Worm (Caenorhabditis elegans): Measurements from ENCODE around the gene tps-1.

The tps-1 gene

ce11 chrX:17420585-17421459 lies 53.5 kb downstream of the tps-1 start (continued):
- 0 out of 2 replicates have a peak, but pooled peaks have one; percentile 12 for TF ChIP-seq aptf-2 (GFP tag; conservative IDR thresholded peaks at IDR 0.05)
- TF ChIP-seq B0035.1 (tag; optimal IDR thresholded peaks at IDR 0.05) = no peak
- TF ChIP-seq ZK185.1 (tag; optimal IDR thresholded peaks at IDR 0.05; ENCODE audit: poor library complexity, severe bottlenecking) = no peak
- TF ChIP-seq F49E8.2 (tag; optimal IDR thresholded peaks at IDR 0.05; ENCODE audit: insufficient read depth) = no peak
- no peak for TF ChIP-seq F10E7.11 (tag; optimal IDR thresholded peaks at IDR 0.05)
- TF ChIP-seq egl-18 (GFP tag; IDR thresholded peaks at IDR 0.05) = no peak
- TF ChIP-seq atf-7 (tag; optimal IDR thresholded peaks at IDR 0.05) = no peak
- TF ChIP-seq hmg-20 (GFP tag; IDR thresholded peaks at IDR 0.05) = no peak
- no peak for TF ChIP-seq lin-54 (GFP tag; optimal IDR thresholded peaks at IDR 0.05)
- no peak for TF ChIP-seq madf-6 (GFP tag; IDR thresholded peaks at IDR 0.05)
- TF ChIP-seq somi-1 (GFP tag; optimal IDR thresholded peaks at IDR 0.05) = no peak
- no peak for TF ChIP-seq Y67H2A.10 (GFP tag; conservative IDR thresholded peaks at IDR 0.05)
- no peak for TF ChIP-seq dpl-1 (GFP tag; optimal IDR thresholded peaks at IDR 0.05)
- no peak for TF ChIP-seq madf-8 (GFP tag; conservative IDR thresholded peaks at IDR 0.05)
- no peak for TF ChIP-seq rec-8 (tag; optimal IDR thresholded peaks at IDR 0.05)
- TF ChIP-seq nhr-120 (GFP tag; IDR thresholded peaks at IDR 0.05) = no peak
- TF ChIP-seq mxl-1 (tag; optimal IDR thresholded peaks at IDR 0.05) = no peak
- TF ChIP-seq C06A6.2 (GFP tag; conservative IDR thresholded peaks at IDR 0.05) = no peak

ce11 chrX:17419813-17420584 lies 54.3 kb downstream of the tps-1 start:
- TF ChIP-seq ZK185.1 (tag; optimal IDR thresholded peaks at IDR 0.05; ENCODE audit: poor library complexity, severe bottlenecking) (peak; percentile 28), ama-1 (optimal IDR thresholded peaks at IDR 0.05) (peak; percentile 70), ama-1 (GFP tag; optimal IDR thresholded peaks at IDR 0.05) (no peak), zfh-2 (GFP tag; conservative IDR thresholded peaks at IDR 0.05) (no peak), egl-18 (GFP tag; IDR thresholded peaks at IDR 0.05) (no peak), ets-4 (GFP tag; optimal IDR thresholded peaks at IDR 0.05) (no peak), chd-7 (tag; optimal IDR thresholded peaks at IDR 0.05) (peak; percentile 38), lin-40 (tag; optimal IDR thresholded peaks at IDR 0.05) (peak; percentile 47), zim-3 (tag; optimal IDR thresholded peaks at IDR 0.05) (no peak), mel-28 (tag; optimal IDR thresholded peaks at IDR 0.05; ENCODE audit: borderline replicate concordance) (no peak), let-607 (tag; optimal IDR thresholded peaks at IDR 0.05) (no peak), gei-17 (GFP tag; optimal IDR thresholded peaks at IDR 0.05) (peak; percentile 49), ekl-4 (GFP tag; IDR thresholded peaks at IDR 0.05) (0 out of 2 replicates have a peak, but pooled peaks have one; percentile 7), lin-26 (GFP tag; IDR thresholded peaks at IDR 0.05) (peak; percentile 57; the same call in 1 of the 2 replicates), unc-130 (GFP tag; optimal IDR thresholded peaks at IDR 0.05) (no peak), madf-3 (GFP tag; IDR thresholded peaks at IDR 0.05) (no peak), F57A8.1 (GFP tag; optimal IDR thresholded peaks at IDR 0.05) (no peak), lag-1 (GFP tag; IDR thresholded peaks at IDR 0.05) (no peak), Y95B8A.8 (GFP tag; IDR thresholded peaks at IDR 0.05) (no peak), tbx-9 (tag; optimal IDR thresholded peaks at IDR 0.05; ENCODE audit: borderline replicate concordance) (no peak), lsy-27 (tag; optimal IDR thresholded peaks at IDR 0.05; ENCODE audit: borderline replicate concordance, insufficient read depth) (no peak), Y67H2A.10 (GFP tag; conservative IDR thresholded peaks at IDR 0.05) (no peak), K11D2.4 (GFP tag; IDR thresholded peaks at IDR 0.05) (no peak), lir-1 (GFP tag; conservative IDR thresholded peaks at IDR 0.05) (no peak), ceh-40 (GFP tag; IDR thresholded peaks at IDR 0.05) (0 out of 2 replicates have a peak, but pooled peaks have one; percentile 14), somi-1 (GFP tag; optimal IDR thresholded peaks at IDR 0.05) (peak; percentile 11), F39B2.1 (GFP tag; IDR thresholded peaks at IDR 0.05) (no peak), hlh-12 (tag; optimal IDR thresholded peaks at IDR 0.05) (no peak), Y53G8AR.9 (GFP tag; conservative IDR thresholded peaks at IDR 0.05) (0 out of 2 replicates have a peak, but pooled peaks have one; percentile 16)

Measured in whole organism, young adult.